Worm (Caenorhabditis elegans) whole organism, late embryonic: ENCODE data around the gene aagr-4.

Experiments
- nhr-232 ChIP-seq: sonication (generic microtip); optimal IDR thresholded peaks from 2 replicates; lab custom pipeline; 2016; ENCODE audit warnings: missing genetic modification characterization, missing compliant biosample characterization
- tbx-2 ChIP-seq: sonication (generic microtip); optimal IDR thresholded peaks from 2 replicates; lab custom pipeline; 2016; ENCODE audit warnings: missing genetic modification characterization, missing compliant biosample characterization

ce11 chrX:421407-421784, 39.1 kb upstream of the aagr-4 start, which contains the start of gene col-19:
- TF ChIP-seq nhr-232 (tag; lab: Kevin White, UChicago): no peak
- no peak for TF ChIP-seq tbx-2 (tag; lab: Kevin White, UChicago)
